Worm (Caenorhabditis elegans): ENCODE data around the gene C45G9.6.

Gene C45G9.6

DNA sequence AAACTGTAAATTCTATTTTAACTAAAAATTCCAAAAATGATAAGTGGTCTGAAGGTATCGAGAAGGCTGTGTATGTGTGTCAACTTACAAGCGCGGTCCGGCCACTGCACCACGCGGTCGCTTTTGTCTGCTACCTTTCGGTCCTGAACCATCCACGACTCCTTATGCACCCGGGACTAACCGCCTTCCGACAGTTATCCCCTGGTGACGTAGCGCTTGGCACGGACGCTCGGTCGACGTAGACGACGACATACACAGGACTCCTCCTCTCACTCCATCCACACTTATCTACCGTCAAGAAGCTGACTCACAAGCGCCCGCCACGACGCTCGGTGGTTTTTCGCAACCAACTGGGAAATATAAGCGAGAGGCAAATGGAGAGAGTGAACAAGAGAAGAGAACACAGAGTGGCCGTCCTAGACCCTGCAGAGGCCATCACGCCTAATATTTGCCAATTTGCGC, 4.9 kb upstream of the C45G9.6 start (continued):
- TF ChIP-seq ceh-19 (GFP tag; optimal IDR thresholded peaks at IDR 0.05) (peak; percentile 90), nhr-232 (tag; optimal IDR thresholded peaks at IDR 0.05) (peak; percentile 81), ceh-48 (tag; optimal IDR thresholded peaks at IDR 0.05) (peak; percentile 67), K09A11.1 (tag; optimal IDR thresholded peaks at IDR 0.05; ENCODE audit: insufficient read depth) (peak; percentile 39), syd-9 (tag; optimal IDR thresholded peaks at IDR 0.05) (peak; percentile 87), lim-6 (tag; optimal IDR thresholded peaks at IDR 0.05) (peak; percentile 45), unc-86 (tag; optimal IDR thresholded peaks at IDR 0.05) (peak; percentile 75), elt-2 (tag; optimal IDR thresholded peaks at IDR 0.05) (peak; percentile 95), fkh-6 (tag; optimal IDR thresholded peaks at IDR 0.05) (peak; percentile 88), F13H6.1 (tag; optimal IDR thresholded peaks at IDR 0.05) (peak; percentile 85), unc-42 (tag; optimal IDR thresholded peaks at IDR 0.05) (peak; percentile 69), tbx-2 (tag; optimal IDR thresholded peaks at IDR 0.05) (peak; percentile 91), nfya-1 (tag; optimal IDR thresholded peaks at IDR 0.05) (peak; percentile 72), lin-11 (tag; optimal IDR thresholded peaks at IDR 0.05) (peak; percentile 77), fax-1 (tag; optimal IDR thresholded peaks at IDR 0.05) (peak; percentile 81), ceh-34 (tag; optimal IDR thresholded peaks at IDR 0.05) (peak; percentile 96), gmeb-2 (tag; optimal IDR thresholded peaks at IDR 0.05) (peak; percentile 67), zip-5 (tag; optimal IDR thresholded peaks at IDR 0.05) (peak; percentile 54), ceh-18 (tag; optimal IDR thresholded peaks at IDR 0.05) (peak; percentile 92), C08G9.2 (tag; optimal IDR thresholded peaks at IDR 0.05) (peak; percentile 86), ets-4 (tag; optimal IDR thresholded peaks at IDR 0.05) (peak; percentile 97), unc-3 (GFP tag; conservative IDR thresholded peaks at IDR 0.05) (peak; percentile 67), unc-3 (tag; optimal IDR thresholded peaks at IDR 0.05) (peak; percentile 91), dmd-4 (tag; optimal IDR thresholded peaks at IDR 0.05; ENCODE audit: borderline replicate concordance) (peak; percentile 92), ref-2 (tag; optimal IDR thresholded peaks at IDR 0.05) (peak; percentile 91)

DNA sequence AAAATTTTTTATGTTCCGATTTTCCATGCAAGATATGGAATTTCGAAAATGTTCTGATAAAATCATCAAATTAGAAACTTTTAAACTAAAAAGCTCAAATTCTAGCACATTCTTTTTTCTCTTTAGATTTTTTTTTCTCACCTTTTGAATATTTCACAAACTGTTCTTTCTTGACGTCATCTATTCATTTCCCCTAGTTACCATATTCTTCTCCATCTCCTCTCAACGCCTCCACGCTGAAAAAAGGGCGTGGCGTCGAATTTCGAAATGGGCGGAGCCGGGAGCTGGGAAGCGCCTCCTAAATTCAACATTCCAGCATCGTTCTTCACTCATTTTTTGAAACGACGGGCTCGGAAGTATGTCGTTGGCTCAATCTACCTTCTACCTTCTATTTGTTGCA, 5.9 kb downstream of the C45G9.6 start, which contains the start of gene nlp-43:
TSS of gene nlp-43 (plus strand) at position 301 of the 400 bp plus-strand sequence.
- TF ChIP-seq syd-9 (tag; optimal IDR thresholded peaks at IDR 0.05) (no peak), hlh-6 (tag; optimal IDR thresholded peaks at IDR 0.05) (no peak), hlh-15 (tag; optimal IDR thresholded peaks at IDR 0.05) (no peak), pha-4 (tag; optimal IDR thresholded peaks at IDR 0.05) (no peak), npax-4 (tag; optimal IDR thresholded peaks at IDR 0.05) (no peak), ceh-31 (tag; optimal IDR thresholded peaks at IDR 0.05) (no peak), sox-2 (GFP tag; IDR thresholded peaks at IDR 0.05) (no peak), dmd-4 (tag; optimal IDR thresholded peaks at IDR 0.05; ENCODE audit: borderline replicate concordance) (no peak), ceh-19 (GFP tag; optimal IDR thresholded peaks at IDR 0.05) (no peak), lin-11 (tag; optimal IDR thresholded peaks at IDR 0.05) (no peak), ceh-30 (tag; optimal IDR thresholded peaks at IDR 0.05) (no peak), ceh-9 (tag; optimal IDR thresholded peaks at IDR 0.05) (no peak), madf-2 (tag; optimal IDR thresholded peaks at IDR 0.05) (no peak), pha-2 (tag; optimal IDR thresholded peaks at IDR 0.05) (no peak), unc-3 (GFP tag; conservative IDR thresholded peaks at IDR 0.05) (no peak), unc-3 (tag; optimal IDR thresholded peaks at IDR 0.05) (no peak), rnt-1 (tag; optimal IDR thresholded peaks at IDR 0.05) (no peak), pros-1 (tag; optimal IDR thresholded peaks at IDR 0.05) (no peak), hlh-30 (tag; optimal IDR thresholded peaks at IDR 0.05; ENCODE audit: insufficient read depth) (no peak), ahr-1 (tag; optimal IDR thresholded peaks at IDR 0.05) (no peak), ceh-22 (tag; optimal IDR thresholded peaks at IDR 0.05) (no peak)

DNA sequence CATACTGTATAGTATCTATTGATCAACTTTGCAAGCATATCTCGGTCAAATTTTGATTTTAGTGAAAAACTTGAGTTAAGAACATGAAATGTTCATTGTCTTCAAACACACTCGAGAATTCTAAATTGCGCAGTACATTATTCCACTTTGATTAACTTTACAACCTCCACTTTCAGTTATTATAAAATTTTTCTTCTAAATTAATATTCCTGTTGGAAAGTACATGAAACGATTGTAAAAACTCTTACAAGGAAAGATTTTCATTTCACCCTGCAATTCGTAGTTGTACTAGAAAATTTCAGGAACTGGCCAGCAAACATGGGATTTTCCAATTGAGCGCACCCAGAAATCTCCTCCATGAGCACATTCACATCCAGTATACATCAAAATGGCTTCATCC, 8.5 kb downstream of the C45G9.6 start, which contains the start of gene C45G9.14:
TSS of gene C45G9.14 (plus strand) at position 301 of the 400 bp plus-strand sequence.
- TF ChIP-seq T23F11.4 (GFP tag; optimal IDR thresholded peaks at IDR 0.05) = no peak
- TF ChIP-seq ceh-14 (tag; optimal IDR thresholded peaks at IDR 0.05) = no peak
- TF ChIP-seq dmd-4 (tag; optimal IDR thresholded peaks at IDR 0.05; ENCODE audit: borderline replicate concordance) = no peak
- TF ChIP-seq pros-1 (tag; optimal IDR thresholded peaks at IDR 0.05) = no peak
- no peak for TF ChIP-seq rnt-1 (tag; optimal IDR thresholded peaks at IDR 0.05)
- TF ChIP-seq ceh-18 (tag; optimal IDR thresholded peaks at IDR 0.05) = no peak
- no peak for TF ChIP-seq unc-3 (GFP tag; conservative IDR thresholded peaks at IDR 0.05)
- no peak for TF ChIP-seq unc-3 (tag; optimal IDR thresholded peaks at IDR 0.05)
- TF ChIP-seq ceh-34 (tag; optimal IDR thresholded peaks at IDR 0.05) = no peak
- TF ChIP-seq hlh-13 (GFP tag; optimal IDR thresholded peaks at IDR 0.05) = no peak
- no peak for TF ChIP-seq ceh-22 (tag; optimal IDR thresholded peaks at IDR 0.05)
- no peak for TF ChIP-seq nfya-1 (tag; optimal IDR thresholded peaks at IDR 0.05)
- TF ChIP-seq ceh-2 (tag; optimal IDR thresholded peaks at IDR 0.05) = no peak
- no peak for TF ChIP-seq pax-1 (tag; optimal IDR thresholded peaks at IDR 0.05)
